Worm (Caenorhabditis elegans): ENCODE results near the gene R10H10.4.

R10H10.4 gene

DNA sequence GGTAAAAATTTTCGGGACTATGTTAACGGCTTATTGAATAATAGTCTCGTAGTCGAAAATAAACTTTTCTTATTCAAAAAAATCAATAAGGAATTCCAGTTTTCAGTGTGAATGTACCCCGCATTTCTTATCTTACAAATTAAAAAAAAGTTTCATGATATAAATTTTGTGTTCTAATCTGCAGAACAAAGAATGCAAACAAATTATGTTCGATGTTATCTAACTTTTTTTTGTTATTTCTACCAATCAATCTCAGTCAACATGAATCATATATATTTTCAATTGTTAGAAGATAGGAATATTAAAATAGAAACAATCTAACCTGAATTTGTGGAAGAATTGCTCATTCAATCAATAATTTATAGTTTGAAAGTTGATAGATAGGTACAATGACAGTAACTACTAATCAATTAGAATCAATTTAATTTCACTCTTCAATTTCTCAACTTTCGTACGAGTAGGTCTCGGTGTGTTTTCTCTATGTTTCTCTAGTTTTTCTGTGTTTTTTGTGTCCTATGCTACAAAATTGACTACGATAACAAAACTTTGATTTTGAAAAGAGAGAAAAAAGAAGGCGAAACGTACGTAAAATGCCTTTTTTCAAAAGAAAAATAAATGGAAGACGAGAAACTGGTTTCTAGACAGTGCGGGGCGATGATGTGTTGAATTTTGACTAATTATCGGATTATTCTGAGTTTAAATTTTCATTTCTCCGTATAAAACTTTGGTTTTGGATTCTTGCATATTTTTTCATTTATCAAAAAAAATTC, 44.7 kb downstream of the R10H10.4 start, which contains the start of the genes unc-43 and Y43C5B.3:
Gene unc-43 (minus strand): TSS at position 347 of the 770 bp plus-strand sequence.
Gene Y43C5B.3 (plus strand): TSS at position 720 of the 770 bp plus-strand sequence.
- TF ChIP-seq ceh-18 (tag; optimal IDR thresholded peaks at IDR 0.05) (no peak), fkh-10 (GFP tag; optimal IDR thresholded peaks at IDR 0.05) (no peak), elt-2 (tag; optimal IDR thresholded peaks at IDR 0.05) (no peak), pat-9 (tag; optimal IDR thresholded peaks at IDR 0.05) (no peak), ceh-22 (tag; optimal IDR thresholded peaks at IDR 0.05) (no peak), ceh-45 (GFP tag; IDR thresholded peaks at IDR 0.05) (no peak), ama-1 (optimal IDR thresholded peaks at IDR 0.05) (no peak), sdc-2 (tag; optimal IDR thresholded peaks at IDR 0.05) (no peak), K02D7.2 (tag; optimal IDR thresholded peaks at IDR 0.05) (no peak), hlh-13 (GFP tag; optimal IDR thresholded peaks at IDR 0.05) (no peak), npax-4 (tag; optimal IDR thresholded peaks at IDR 0.05) (no peak), ceh-24 (tag; optimal IDR thresholded peaks at IDR 0.05) (no peak), rnt-1 (tag; optimal IDR thresholded peaks at IDR 0.05) (no peak), zip-5 (tag; optimal IDR thresholded peaks at IDR 0.05) (no peak), syd-9 (tag; optimal IDR thresholded peaks at IDR 0.05) (no peak), madf-2 (tag; optimal IDR thresholded peaks at IDR 0.05) (no peak), ztf-16 (tag; optimal IDR thresholded peaks at IDR 0.05) (no peak), pag-3 (tag; optimal IDR thresholded peaks at IDR 0.05; ENCODE audit: borderline replicate concordance) (no peak), K09A11.1 (tag; optimal IDR thresholded peaks at IDR 0.05; ENCODE audit: insufficient read depth) (no peak), nhr-232 (tag; optimal IDR thresholded peaks at IDR 0.05) (no peak)

DNA sequence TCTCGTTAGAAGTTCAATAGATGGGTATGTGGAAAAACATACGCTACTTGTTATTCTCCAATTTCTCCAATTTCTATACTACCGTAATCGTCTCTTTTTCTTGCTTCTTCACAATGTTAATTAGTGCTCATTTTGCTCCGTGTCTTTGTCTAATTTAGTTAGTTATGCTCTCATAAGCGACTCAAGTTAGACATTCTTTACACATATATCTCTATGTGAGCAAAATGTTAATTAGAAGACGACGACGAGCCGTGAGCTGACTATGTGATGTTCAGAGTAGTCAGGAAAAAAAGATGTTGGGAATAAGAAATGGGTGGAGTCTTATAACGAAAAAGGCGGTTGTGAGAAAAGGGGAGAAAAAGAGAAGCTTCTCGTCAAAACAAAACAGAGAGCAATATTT, 47.2 kb downstream of the R10H10.4 start:
- TF ChIP-seq ceh-14 (tag; optimal IDR thresholded peaks at IDR 0.05) (peak; percentile 51), unc-42 (tag; optimal IDR thresholded peaks at IDR 0.05) (peak; percentile 40), unc-86 (tag; optimal IDR thresholded peaks at IDR 0.05) (no peak)

DNA sequence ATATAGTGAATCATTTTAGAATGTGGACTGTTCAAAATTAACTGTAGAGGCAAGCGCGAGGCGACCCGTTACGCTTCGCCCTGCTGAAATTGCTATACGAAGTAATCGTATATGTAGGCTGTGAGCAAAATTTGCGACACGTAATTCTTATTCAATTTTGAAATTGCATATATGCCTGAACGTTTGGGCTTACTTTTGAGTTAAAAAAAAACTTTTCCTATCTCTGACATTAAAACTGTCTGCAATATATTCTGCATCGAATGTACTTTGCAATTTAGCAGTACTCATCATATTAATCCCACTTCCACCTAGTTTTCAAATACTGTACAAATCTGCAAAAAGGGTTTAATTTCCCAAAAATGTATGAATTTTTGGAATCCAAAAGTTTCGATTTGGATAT, 47.8 kb downstream of the R10H10.4 start:
- no peak for TF ChIP-seq odd-2 (tag; optimal IDR thresholded peaks at IDR 0.05)
- no peak for TF ChIP-seq dmd-4 (tag; optimal IDR thresholded peaks at IDR 0.05; ENCODE audit: borderline replicate concordance)
- no peak for TF ChIP-seq hlh-8 (tag; optimal IDR thresholded peaks at IDR 0.05)
- TF ChIP-seq pax-1 (tag; optimal IDR thresholded peaks at IDR 0.05) = no peak
- TF ChIP-seq pha-4 (tag; optimal IDR thresholded peaks at IDR 0.05) = no peak

DNA sequence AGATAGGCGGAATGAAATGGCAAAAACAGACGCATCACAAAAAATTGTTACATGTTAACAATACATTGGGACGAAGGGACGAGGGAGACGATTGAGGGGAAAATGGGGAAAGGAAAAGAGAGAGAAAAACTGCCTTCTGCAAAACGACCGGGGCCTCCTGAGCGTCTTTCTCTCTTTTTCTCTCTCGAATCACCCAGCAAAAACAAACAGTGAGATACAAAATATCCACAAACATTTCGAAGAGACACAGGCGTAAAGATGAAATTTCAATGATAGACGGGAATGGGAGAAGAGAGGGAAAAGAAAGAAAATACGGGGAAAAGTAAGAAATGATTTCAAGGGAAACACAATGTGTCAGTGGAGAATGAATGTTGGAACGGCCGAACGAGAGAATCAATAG, 48.8 kb downstream of the R10H10.4 start:
- TF ChIP-seq eyg-1 (tag; optimal IDR thresholded peaks at IDR 0.05) (no peak), ceh-30 (tag; optimal IDR thresholded peaks at IDR 0.05) (no peak), pag-3 (tag; optimal IDR thresholded peaks at IDR 0.05; ENCODE audit: borderline replicate concordance) (no peak), K09A11.1 (tag; optimal IDR thresholded peaks at IDR 0.05; ENCODE audit: insufficient read depth) (no peak), che-1 (tag; optimal IDR thresholded peaks at IDR 0.05) (no peak), pha-2 (tag; optimal IDR thresholded peaks at IDR 0.05) (no peak), Y22D7AL.16 (tag; optimal IDR thresholded peaks at IDR 0.05) (no peak), sdc-2 (tag; optimal IDR thresholded peaks at IDR 0.05) (no peak), dve-1 (tag; optimal IDR thresholded peaks at IDR 0.05) (peak; percentile 0), ceh-31 (tag; optimal IDR thresholded peaks at IDR 0.05) (peak; percentile 30), elt-4 (tag; optimal IDR thresholded peaks at IDR 0.05) (no peak), tbx-2 (tag; optimal IDR thresholded peaks at IDR 0.05) (peak; percentile 56), nhr-232 (tag; optimal IDR thresholded peaks at IDR 0.05) (peak; percentile 8), odd-2 (tag; optimal IDR thresholded peaks at IDR 0.05) (no peak), nfya-1 (tag; optimal IDR thresholded peaks at IDR 0.05) (peak; percentile 56), lin-11 (tag; optimal IDR thresholded peaks at IDR 0.05) (no peak), ceh-6 (GFP tag; optimal IDR thresholded peaks at IDR 0.05) (no peak), unc-3 (GFP tag; conservative IDR thresholded peaks at IDR 0.05) (no peak), unc-3 (tag; optimal IDR thresholded peaks at IDR 0.05) (no peak), sox-2 (GFP tag; IDR thresholded peaks at IDR 0.05) (no peak), lim-6 (tag; optimal IDR thresholded peaks at IDR 0.05) (no peak), K02D7.2 (tag; optimal IDR thresholded peaks at IDR 0.05) (no peak), C08G9.2 (tag; optimal IDR thresholded peaks at IDR 0.05) (no peak), unc-42 (tag; optimal IDR thresholded peaks at IDR 0.05) (no peak), pros-1 (tag; optimal IDR thresholded peaks at IDR 0.05) (peak; percentile 9), unc-55 (GFP tag; optimal IDR thresholded peaks at IDR 0.05) (peak; percentile 53), ceh-18 (tag; optimal IDR thresholded peaks at IDR 0.05) (peak; percentile 66)
